Worm (Caenorhabditis elegans) whole organism, young adult: ENCODE results near the gene C15B12.9.

Source experiments
- D2030.7 ChIP-seq: fragments of 200-800 bp; sonication (Bioruptor generic); IDR thresholded peaks from 2 replicates; pipeline ENCODE4 v1.3.6; 2022; ENCODE audit warnings: missing genetic modification reagents, missing genetic modification characterization, missing compliant biosample characterization
- nfya-1 ChIP-seq: sonication (generic microtip); optimal IDR thresholded peaks from 2 replicates; lab custom pipeline; 2017; ENCODE audit warnings: antibody characterized with exemption, missing compliant biosample characterization, missing genetic modification characterization, borderline replicate concordance; ENCODE audit not compliant: insufficient read depth
- unc-130 ChIP-seq: sonication (generic microtip); optimal IDR thresholded peaks from 2 replicates; lab custom pipeline; 2016; ENCODE audit warnings: missing genetic modification reagents, missing genetic modification characterization, missing compliant biosample characterization

DNA sequence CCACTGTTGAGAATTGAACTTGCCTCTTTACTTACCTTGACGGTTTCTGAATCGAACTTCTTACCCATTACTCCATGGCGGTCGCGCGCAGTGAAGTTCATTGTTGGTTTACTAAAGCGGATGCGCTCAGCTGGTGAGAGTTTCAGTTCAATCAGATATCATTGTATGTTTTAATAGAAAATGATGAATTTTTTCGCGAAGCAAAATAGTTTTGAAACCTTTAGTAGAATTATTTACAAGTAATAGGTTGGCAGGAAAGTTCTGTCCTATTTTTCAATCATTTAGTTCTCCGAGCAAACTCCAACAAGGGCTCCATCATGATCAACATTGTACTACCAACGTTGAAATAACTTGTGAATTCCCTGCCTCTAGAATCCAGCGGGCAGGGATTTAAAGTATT is 1.1 kb upstream of the C15B12.9 start, which contains the start of gene C15B12.3:
- TF ChIP-seq D2030.7 (GFP tag; lab: Robert Waterston, UW), result no peak
- no peak for TF ChIP-seq unc-130 (GFP tag; lab: Kevin White, UChicago)
- no peak for TF ChIP-seq nfya-1 (tag; lab: Kevin White, UChicago)
